Worm (Caenorhabditis elegans) whole organism, dauer: ENCODE data around the gene C25E10.5.

Experiments
- unc-62 ChIP-seq: sonication (generic microtip); optimal IDR thresholded peaks from 2 replicates; lab custom pipeline; 2017; ENCODE audit warnings: missing biosample characterization, missing genetic modification reagents, missing genetic modification characterization

C25E10.5 gene

DNA sequence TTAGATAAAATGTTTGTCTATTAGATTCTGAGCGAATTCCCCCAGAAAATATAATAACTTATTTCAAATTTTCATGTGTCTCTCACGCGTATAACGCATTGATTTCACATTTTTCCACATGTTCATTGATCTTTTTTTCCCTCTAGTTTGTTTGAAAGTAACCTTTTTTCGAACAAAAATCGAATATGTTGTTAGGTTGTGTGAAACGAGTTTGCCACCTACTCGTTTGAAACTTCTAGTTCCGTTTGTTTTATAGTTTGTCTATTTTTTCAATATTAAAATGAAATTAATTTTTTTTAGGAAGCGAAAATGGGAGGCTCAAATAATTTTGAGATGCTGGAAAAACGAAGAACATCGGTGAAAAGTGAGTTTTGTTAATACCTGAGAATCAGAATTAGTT is at the start of gene C25E10.5:
Gene C25E10.5, plus strand, starts transcription at position 301 of the 400 bp plus-strand sequence.
- TF ChIP-seq unc-62 (GFP tag; lab: Kevin White, UChicago): no peak

- TF ChIP-seq unc-62 (GFP tag; lab: Kevin White, UChicago): no peak
Measured at ce11 chrV:8980845-8981244, 49.5 kb upstream of the C25E10.5 start, which contains the start of gene str-84. Gene str-84, minus strand, starts transcription at chrV:8980945.

ce11 chrV:8983604-8984003 is 46.7 kb upstream of the C25E10.5 start, which contains the start of gene str-86:
Gene str-86, minus strand, starts transcription at chrV:8983704.
- no peak for TF ChIP-seq unc-62 (GFP tag; lab: Kevin White, UChicago)

- TF ChIP-seq unc-62 (GFP tag; lab: Kevin White, UChicago): no peak
Measured at ce11 chrV:8984783-8985182, 45.6 kb upstream of the C25E10.5 start.

DNA sequence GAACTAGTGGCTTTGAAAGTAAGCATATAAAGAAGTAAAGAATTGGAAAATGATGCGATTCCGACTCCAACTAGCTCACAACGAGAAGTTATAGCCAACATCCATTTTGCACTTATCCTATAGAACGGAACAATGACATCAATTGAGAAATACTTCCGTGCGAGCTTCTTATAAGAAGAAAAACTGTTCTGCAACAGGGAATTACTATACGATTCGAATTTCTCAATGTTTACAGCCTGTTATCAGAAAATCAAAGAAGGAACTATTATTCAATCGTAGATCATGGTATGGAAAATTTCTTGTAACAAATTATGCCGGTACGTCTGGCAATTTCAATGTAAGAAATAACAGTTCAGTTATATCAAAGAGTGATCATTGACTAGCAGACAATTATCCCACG is 44.6 kb upstream of the C25E10.5 start, which contains the start of gene str-85:
Gene str-85, minus strand, starts transcription at position 101 of the 400 bp plus-strand sequence.
- TF ChIP-seq unc-62 (GFP tag; lab: Kevin White, UChicago): no peak

- TF ChIP-seq unc-62 (GFP tag; lab: Kevin White, UChicago): no peak
Measured at ce11 chrV:8988104-8988503, 42.2 kb upstream of the C25E10.5 start, which contains the start of gene str-87. Gene str-87, minus strand, starts transcription at chrV:8988204.

DNA sequence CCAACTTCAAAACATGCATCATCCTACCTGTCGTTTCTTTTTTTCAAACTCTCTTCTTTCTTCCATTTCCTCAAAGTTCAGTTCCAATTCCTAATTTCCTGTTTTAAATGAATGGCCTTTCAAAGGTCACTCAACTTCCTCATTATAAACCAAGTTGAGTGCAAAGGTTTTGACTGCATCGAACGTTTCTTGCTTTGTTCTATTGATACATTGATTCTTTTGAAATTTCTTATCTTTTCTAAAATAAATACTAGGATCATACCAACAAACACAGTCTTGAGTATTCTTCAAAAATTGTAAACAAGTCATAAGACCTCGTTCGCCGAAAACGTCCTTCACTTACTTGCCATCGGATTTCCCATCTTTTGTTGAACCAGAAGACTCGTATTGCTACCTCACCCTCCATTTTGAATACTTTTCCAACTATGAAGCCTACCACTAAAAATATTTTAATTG is 40.1 kb upstream of the C25E10.5 start, which contains the start of gene F59E11.7:
Gene F59E11.7, plus strand, starts transcription at position 51 of the 456 bp plus-strand sequence.
- no peak for TF ChIP-seq unc-62 (GFP tag; lab: Kevin White, UChicago)

DNA sequence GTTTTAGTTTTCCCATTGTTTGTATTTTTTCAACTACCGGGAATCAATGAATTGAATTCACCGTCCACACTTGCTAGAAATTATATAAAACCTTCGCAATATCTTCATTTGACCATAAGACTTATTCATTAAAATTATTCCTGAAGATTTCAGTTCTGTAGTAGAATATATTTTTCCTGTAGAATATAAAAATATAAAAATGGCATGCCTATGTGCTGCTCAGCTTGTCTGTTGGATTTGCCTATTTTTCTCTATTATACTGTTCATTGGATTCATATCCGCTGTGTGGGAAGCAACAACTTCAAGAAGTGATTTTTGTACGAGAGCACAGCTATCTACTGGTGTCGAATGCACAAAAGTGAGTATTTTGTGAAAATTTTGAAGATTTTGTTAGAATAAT is 38.7 kb upstream of the C25E10.5 start, which contains the start of gene F59E11.6:
Gene F59E11.6, plus strand, starts transcription at position 111 of the 400 bp plus-strand sequence.
- no peak for TF ChIP-seq unc-62 (GFP tag; lab: Kevin White, UChicago)

DNA sequence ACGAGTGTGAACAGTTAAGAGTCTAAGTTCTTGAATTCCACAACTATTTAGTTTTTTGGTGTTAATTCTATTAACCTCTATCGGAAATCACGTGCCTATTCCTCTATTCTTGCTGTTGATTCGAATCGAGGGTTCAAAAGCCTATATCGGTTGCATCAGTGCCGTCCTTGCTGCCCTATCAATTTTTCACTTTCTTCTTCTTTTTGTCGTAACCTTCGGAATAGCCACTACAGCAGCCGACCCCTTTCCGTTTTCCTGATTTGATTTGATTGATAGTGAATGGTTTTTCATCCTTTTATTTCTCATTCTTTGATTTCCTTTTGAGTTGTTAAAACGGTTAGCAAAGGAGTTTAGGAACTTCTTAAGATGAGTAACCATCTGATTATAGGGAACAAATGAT is 36.1 kb upstream of the C25E10.5 start:
- TF ChIP-seq unc-62 (GFP tag; lab: Kevin White, UChicago): no peak

DNA sequence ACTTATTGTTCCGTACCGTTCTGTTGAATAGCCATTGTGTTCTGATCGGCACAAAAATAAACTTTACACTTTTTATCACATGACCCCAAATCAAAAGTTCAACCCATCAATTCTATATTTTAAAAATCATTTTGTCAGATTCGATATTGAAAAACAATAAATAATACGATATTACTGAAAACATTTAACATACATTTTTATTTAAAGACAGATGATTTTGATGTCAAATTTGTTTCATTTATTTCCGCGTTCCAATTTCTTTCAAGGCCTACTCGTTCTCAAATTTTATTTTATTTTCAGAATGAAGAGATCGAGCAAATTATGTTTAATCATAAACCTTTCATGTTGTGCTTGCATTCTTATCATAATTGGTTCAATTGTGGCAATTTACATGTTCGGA is 35.5 kb upstream of the C25E10.5 start, which contains the start of gene F59E11.5:
Gene F59E11.5, plus strand, starts transcription at position 301 of the 400 bp plus-strand sequence.
- TF ChIP-seq unc-62 (GFP tag; lab: Kevin White, UChicago): no peak

DNA sequence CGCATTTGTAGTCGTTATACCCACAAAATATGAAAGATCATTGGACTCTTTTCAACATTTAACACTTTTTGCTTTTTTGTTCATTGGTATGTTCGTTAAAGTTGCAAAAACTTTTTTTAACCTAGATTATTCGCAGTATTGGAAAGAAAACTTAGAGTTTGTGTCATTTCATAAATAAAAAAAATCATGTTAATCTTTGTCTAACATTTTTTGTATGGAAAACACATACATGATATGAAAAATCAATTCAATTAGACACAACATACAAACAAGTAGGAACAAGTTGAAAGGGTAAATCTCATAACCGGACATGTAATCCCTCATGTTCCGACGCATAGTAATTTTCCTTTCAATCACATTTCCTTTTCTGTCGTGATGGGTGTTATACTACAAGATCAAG is 29.2 kb upstream of the C25E10.5 start, which contains the start of gene F59E11.2:
Gene F59E11.2, plus strand, starts transcription at position 301 of the 400 bp plus-strand sequence.
- TF ChIP-seq unc-62 (GFP tag; lab: Kevin White, UChicago): no peak

- TF ChIP-seq unc-62 (GFP tag; lab: Kevin White, UChicago): no peak
Measured at ce11 chrV:9003291-9003690, 27.1 kb upstream of the C25E10.5 start, which contains the start of gene srx-1. Gene srx-1, plus strand, starts transcription at chrV:9003672.

ce11 chrV:9005243-9005642 is 25.1 kb upstream of the C25E10.5 start, which contains the start of gene srx-3:
Gene srx-3, plus strand, starts transcription at chrV:9005543.
- no peak for TF ChIP-seq unc-62 (GFP tag; lab: Kevin White, UChicago)

ce11 chrV:9009175-9009574 is 21.2 kb upstream of the C25E10.5 start, which contains the start of gene srx-2:
Gene srx-2, plus strand, starts transcription at chrV:9009475.
- no peak for TF ChIP-seq unc-62 (GFP tag; lab: Kevin White, UChicago)

DNA sequence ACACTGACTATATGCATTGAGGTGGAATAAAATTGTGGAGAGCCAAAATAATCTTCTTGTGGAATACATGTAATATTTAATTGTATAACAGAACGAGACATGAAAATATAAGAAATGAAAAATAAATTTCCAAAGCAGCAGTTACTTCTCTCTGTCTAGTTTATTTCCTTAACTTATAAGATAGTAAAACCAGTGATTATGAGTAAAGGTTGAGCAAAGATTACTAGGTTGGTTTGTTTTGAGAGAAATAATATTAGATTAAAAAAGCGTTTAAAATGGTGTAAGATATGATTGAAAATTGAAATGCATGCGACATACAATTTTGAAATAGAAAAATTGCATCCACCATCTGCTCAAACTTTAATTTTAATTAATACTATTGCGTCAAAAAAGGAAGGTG is 16.6 kb upstream of the C25E10.5 start, which contains the start of gene srh-201:
Gene srh-201, minus strand, starts transcription at position 101 of the 400 bp plus-strand sequence.
- no peak for TF ChIP-seq unc-62 (GFP tag; lab: Kevin White, UChicago)

DNA sequence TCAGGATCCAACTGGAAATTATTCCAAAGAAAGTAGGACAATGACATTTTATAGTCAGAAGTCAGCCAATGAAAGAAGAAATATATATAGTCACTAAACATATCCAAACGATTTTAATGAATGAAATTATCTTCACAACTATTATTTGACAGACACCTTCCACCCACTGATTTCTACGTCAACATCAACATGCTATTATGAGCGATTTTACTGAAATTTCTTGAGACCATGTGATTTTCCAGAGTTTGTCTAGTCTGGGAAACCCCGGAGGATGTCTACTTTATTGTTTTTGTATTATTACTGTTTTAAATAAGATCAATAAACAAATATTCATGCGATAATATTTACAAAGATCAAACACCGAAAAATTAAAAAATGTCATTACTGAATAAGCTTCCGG is 14.8 kb upstream of the C25E10.5 start, which contains the start of gene srt-18:
Gene srt-18, minus strand, starts transcription at position 101 of the 400 bp plus-strand sequence.
- no peak for TF ChIP-seq unc-62 (GFP tag; lab: Kevin White, UChicago)

- no peak for TF ChIP-seq unc-62 (GFP tag; lab: Kevin White, UChicago)
Measured at ce11 chrV:9016479-9016878, 13.9 kb upstream of the C25E10.5 start, which contains the start of gene oac-40. Gene oac-40, plus strand, starts transcription at chrV:9016779.
